Worm (Caenorhabditis elegans): ENCODE data around the gene M88.3.

The M88.3 gene

ce11 chrIII:4525998-4526397 is 18.9 kb downstream of the M88.3 start:
- TF ChIP-seq aha-1 (tag) (peak; percentile 5), unc-62 (GFP tag; optimal IDR thresholded peaks at IDR 0.05 in 1 of 2) (peak in 1 of 2 experiments; percentile 92), unc-62 (tag; optimal IDR thresholded peaks at IDR 0.05) (no peak), nhr-102 (tag; optimal IDR thresholded peaks at IDR 0.05) (no peak)

ce11 chrIII:4524071-4524470 is 20.8 kb downstream of the M88.3 start:
- TF ChIP-seq tra-1 (GFP tag; IDR thresholded peaks at IDR 0.05) = no peak
- TF ChIP-seq F10B5.3 (tag; optimal IDR thresholded peaks at IDR 0.05) = no peak
- TF ChIP-seq F37D6.2 (tag; optimal IDR thresholded peaks at IDR 0.05) = no peak
- no peak for TF ChIP-seq tag-97 (GFP tag; IDR thresholded peaks at IDR 0.05)
- TF ChIP-seq mdl-1 (tag; optimal IDR thresholded peaks at IDR 0.05) = no peak
- TF ChIP-seq jun-1 (tag; optimal IDR thresholded peaks at IDR 0.05) = no peak
- no peak for TF ChIP-seq mxl-2 (GFP tag; conservative IDR thresholded peaks at IDR 0.05)
- TF ChIP-seq aly-2 (tag; optimal IDR thresholded peaks at IDR 0.05) = no peak
- no peak for TF ChIP-seq ceh-44 (GFP tag; IDR thresholded peaks at IDR 0.05)
- no peak for TF ChIP-seq lin-15B (tag; optimal IDR thresholded peaks at IDR 0.05)
- TF ChIP-seq mes-2 (tag; optimal IDR thresholded peaks at IDR 0.05; ENCODE audit: poor library complexity, severe bottlenecking) = no peak
- TF ChIP-seq unc-62 (GFP tag; optimal IDR thresholded peaks at IDR 0.05 in 1 of 2) = no peak
- TF ChIP-seq unc-62 (tag; optimal IDR thresholded peaks at IDR 0.05) = no peak

ce11 chrIII:4523411-4523810 is 21.4 kb downstream of the M88.3 start:
- peak in 1 of 2 experiments; percentile 89 for TF ChIP-seq unc-62 (GFP tag; optimal IDR thresholded peaks at IDR 0.05 in 1 of 2)
- TF ChIP-seq unc-62 (tag; optimal IDR thresholded peaks at IDR 0.05) = no peak
- no peak for TF ChIP-seq spr-1 (tag; optimal IDR thresholded peaks at IDR 0.05)

- TF ChIP-seq madf-9 (GFP tag; conservative IDR thresholded peaks at IDR 0.05) (no peak), lir-3 (tag; optimal IDR thresholded peaks at IDR 0.05) (no peak), unc-130 (GFP tag; optimal IDR thresholded peaks at IDR 0.05) (no peak), ctbp-1 (GFP tag; IDR thresholded peaks at IDR 0.05) (no peak), D1046.2 (GFP tag; IDR thresholded peaks at IDR 0.05) (no peak), hmg-1.1 (GFP tag; IDR thresholded peaks at IDR 0.05) (no peak), dpl-1 (GFP tag; optimal IDR thresholded peaks at IDR 0.05) (no peak), tag-97 (GFP tag; IDR thresholded peaks at IDR 0.05) (no peak), attf-4 (tag; optimal IDR thresholded peaks at IDR 0.05) (no peak), dmd-6 (GFP tag; IDR thresholded peaks at IDR 0.05) (no peak), zfp-3 (GFP tag; conservative IDR thresholded peaks at IDR 0.05) (no peak), aly-2 (tag; optimal IDR thresholded peaks at IDR 0.05) (no peak), spr-1 (tag; optimal IDR thresholded peaks at IDR 0.05) (no peak), lin-1 (GFP tag; IDR thresholded peaks at IDR 0.05) (no peak), Y48G9A.11 (GFP tag; IDR thresholded peaks at IDR 0.05) (no peak), set-16 (GFP tag; IDR thresholded peaks at IDR 0.05) (no peak)
These were observed 24.8 kb downstream of the M88.3 start, which contains the start of gene cdh-4 for ce11 chrIII:4520057-4520456. TSS of gene cdh-4 (plus strand) at chrIII:4520357.

- TF ChIP-seq unc-62 (GFP tag; optimal IDR thresholded peaks at IDR 0.05 in 1 of 2) = peak in 1 of 2 experiments; percentile 60
- TF ChIP-seq unc-62 (tag; optimal IDR thresholded peaks at IDR 0.05) = no peak
- TF ChIP-seq snpc-1.2 (GFP tag; IDR thresholded peaks at IDR 0.05) = no peak
- no peak for TF ChIP-seq vab-7 (GFP tag; IDR thresholded peaks at IDR 0.05)
- no peak for TF ChIP-seq madf-5 (GFP tag; IDR thresholded peaks at IDR 0.05)
These were observed 25.4 kb downstream of the M88.3 start for ce11 chrIII:4519410-4519809.

ce11 chrIII:4517781-4518180 is 27.1 kb downstream of the M88.3 start:
- no peak for TF ChIP-seq ama-1 (optimal IDR thresholded peaks at IDR 0.05)
- no peak for TF ChIP-seq ceh-82 (tag; optimal IDR thresholded peaks at IDR 0.05)
- TF ChIP-seq ces-1 (GFP tag; optimal IDR thresholded peaks at IDR 0.05) = no peak
- no peak for TF ChIP-seq nhr-10 (tag; optimal IDR thresholded peaks at IDR 0.05)
- TF ChIP-seq madf-9 (GFP tag; conservative IDR thresholded peaks at IDR 0.05) = no peak
- TF ChIP-seq aha-1 (tag) = no peak
- no peak for TF ChIP-seq nhr-76 (tag; optimal IDR thresholded peaks at IDR 0.05)
- no peak for TF ChIP-seq unc-62 (GFP tag; optimal IDR thresholded peaks at IDR 0.05 in 1 of 2)
- no peak for TF ChIP-seq unc-62 (tag; optimal IDR thresholded peaks at IDR 0.05)
- no peak for TF ChIP-seq ZK546.5 (tag; optimal IDR thresholded peaks at IDR 0.05)
- no peak for TF ChIP-seq gei-8 (GFP tag; optimal IDR thresholded peaks at IDR 0.05)
- TF ChIP-seq T26A8.4 (GFP tag; IDR thresholded peaks at IDR 0.05) = no peak
- TF ChIP-seq daf-19 (GFP tag; conservative IDR thresholded peaks at IDR 0.05) = no peak
- TF ChIP-seq egl-27 (tag; optimal IDR thresholded peaks at IDR 0.05) = no peak
- TF ChIP-seq hmg-1.1 (GFP tag; IDR thresholded peaks at IDR 0.05) = no peak
- TF ChIP-seq T20F7.1 (GFP tag; optimal IDR thresholded peaks at IDR 0.05) = no peak
- TF ChIP-seq lir-3 (tag; optimal IDR thresholded peaks at IDR 0.05) = no peak
